Worm (Caenorhabditis elegans) whole organism, L4 larva: ENCODE results near the gene Y57A10B.6.

Experiments used
- F10B5.3 ChIP-seq: sonication (generic microtip); optimal IDR thresholded peaks from 2 replicates; lab custom pipeline; 2016; ENCODE audit warnings: mild to moderate bottlenecking, missing genetic modification characterization, missing compliant biosample characterization
- F37D6.2 ChIP-seq: sonication (generic microtip); optimal IDR thresholded peaks from 2 replicates; lab custom pipeline; 2016; ENCODE audit warnings: mild to moderate bottlenecking, missing genetic modification characterization, missing compliant biosample characterization
- F44E2.7 ChIP-seq: fragments of 200-800 bp; sonication (Bioruptor generic); IDR thresholded peaks from 2 replicates; pipeline ENCODE4 v2.1.2; 2022; ENCODE audit warnings: missing genetic modification characterization, missing compliant biosample characterization
- R02D3.7 ChIP-seq: fragments of 150-350 bp; sonication (generic microtip); optimal IDR thresholded peaks from 3 replicates; lab custom pipeline; 2014; ENCODE audit warnings: missing biosample characterization, missing genetic modification characterization
- T26A8.4 ChIP-seq: fragments of 200-800 bp; sonication (Bioruptor generic); IDR thresholded peaks from 2 replicates; pipeline ENCODE4 v1.3.6; 2022; ENCODE audit warnings: missing genetic modification characterization, missing compliant biosample characterization
- Y5F2A.4 ChIP-seq: fragments of 200-800 bp; sonication (Bioruptor generic); optimal IDR thresholded peaks from 2 replicates; lab custom pipeline; 2018; ENCODE audit warnings: mild to moderate bottlenecking, missing genetic modification characterization, missing compliant biosample characterization
- ZK337.2 ChIP-seq: fragments of 200-800 bp; sonication (Bioruptor generic); IDR thresholded peaks from 2 replicates; pipeline ENCODE4 v1.3.6; 2022; ENCODE audit warnings: missing genetic modification reagents, missing genetic modification characterization, missing compliant biosample characterization
- aha-1 ChIP-seq: fragments of 150-350 bp; peaks from one replicate; lab custom pipeline; 2014; ENCODE audit warnings: missing biosample characterization, missing genetic modification characterization
- ama-1 ChIP-seq: fragments of 150-350 bp; optimal IDR thresholded peaks from 2 replicates; lab custom pipeline; 2014; ENCODE audit warnings: inconsistent platforms, mixed read lengths
- ceh-28 ChIP-seq: fragments of 150-350 bp; optimal IDR thresholded peaks from 2 replicates; lab custom pipeline; 2014; ENCODE audit warnings: missing biosample characterization, missing genetic modification reagents, missing genetic modification characterization
- ceh-32 ChIP-seq: sonication (generic microtip); optimal IDR thresholded peaks from 2 replicates; lab custom pipeline; 2016; ENCODE audit warnings: mild to moderate bottlenecking, missing genetic modification characterization, missing compliant biosample characterization; ENCODE audit not compliant: poor library complexity
- ceh-44 ChIP-seq: fragments of 200-800 bp; sonication (Bioruptor generic); IDR thresholded peaks from 2 replicates; pipeline ENCODE4 v1.3.6; 2022; ENCODE audit warnings: missing genetic modification reagents, missing genetic modification characterization, missing compliant biosample characterization
- ceh-82 ChIP-seq: sonication (generic microtip); optimal IDR thresholded peaks from 2 replicates; lab custom pipeline; 2017; ENCODE audit warnings: missing biosample characterization, missing genetic modification characterization
- ces-1 ChIP-seq: fragments of 150-350 bp; sonication (generic microtip); optimal IDR thresholded peaks from 4 replicates; lab custom pipeline; 2014; ENCODE audit warnings: missing biosample characterization, missing genetic modification reagents, missing genetic modification characterization
- cey-2 ChIP-seq: sonication (generic microtip); optimal IDR thresholded peaks from 3 replicates; lab custom pipeline; 2017; ENCODE audit warnings: missing genetic modification characterization, mild to moderate bottlenecking, missing compliant biosample characterization, antibody characterized with exemption, borderline replicate concordance; ENCODE audit not compliant: insufficient read depth
- ctbp-1 ChIP-seq: fragments of 200-800 bp; sonication (Bioruptor generic); IDR thresholded peaks from 2 replicates; pipeline ENCODE4 v1.3.6; 2022; ENCODE audit warnings: missing genetic modification reagents, missing genetic modification characterization, missing compliant biosample characterization
- daf-8 ChIP-seq: fragments of 200-800 bp; sonication (Bioruptor generic); IDR thresholded peaks from 2 replicates; pipeline ENCODE4 v1.3.6; 2022; ENCODE audit warnings: missing genetic modification characterization, missing compliant biosample characterization
- dmd-8 ChIP-seq: fragments of 200-800 bp; sonication (Bioruptor generic); IDR thresholded peaks from 2 replicates; pipeline ENCODE4 v1.3.6; 2022; ENCODE audit warnings: missing genetic modification characterization, missing compliant biosample characterization
- egl-43 ChIP-seq: fragments of 200-800 bp; sonication (Bioruptor generic); IDR thresholded peaks from 2 replicates; pipeline ENCODE4 v1.3.6; 2022; ENCODE audit warnings: missing genetic modification reagents, missing genetic modification characterization, missing compliant biosample characterization
- hif-1 ChIP-seq, 2 experiments: sonication (generic microtip); optimal IDR thresholded peaks; 2 replicates each; lab custom pipeline; 2016 to 2017; ENCODE audit warnings: missing compliant biosample characterization in 2 of 2, missing genetic modification characterization in 2 of 2, missing genetic modification reagents in 2 of 2, missing genotype in 2 of 2, mild to moderate bottlenecking in 1 of 2
- hlh-11 ChIP-seq: fragments of 200-800 bp; sonication (Bioruptor generic); optimal IDR thresholded peaks from 2 replicates; lab custom pipeline; 2018; ENCODE audit warnings: mild to moderate bottlenecking, missing genetic modification characterization, missing compliant biosample characterization
- lim-7 ChIP-seq: fragments of 200-800 bp; sonication (Bioruptor generic); IDR thresholded peaks from 2 replicates; pipeline ENCODE4 v1.3.6; 2022; ENCODE audit warnings: missing genetic modification characterization, missing compliant biosample characterization
- lin-13 ChIP-seq: fragments of 150-350 bp; optimal IDR thresholded peaks from 2 replicates; lab custom pipeline; 2014; ENCODE audit warnings: missing biosample characterization, missing genetic modification reagents, missing genetic modification characterization
- madf-5 ChIP-seq, 2 experiments: fragments of 200-800 bp; sonication (Bioruptor generic); IDR thresholded peaks; 2 replicates each; pipeline ENCODE4 v1.3.6; 2022; ENCODE audit warnings: missing compliant biosample characterization in 2 of 2, missing genetic modification characterization in 2 of 2
- mep-1 ChIP-seq: fragments of 150-350 bp; sonication (generic microtip); optimal IDR thresholded peaks from 3 replicates; lab custom pipeline; 2014; ENCODE audit warnings: missing biosample characterization, missing genetic modification characterization
- mes-2 ChIP-seq: sonication (generic microtip); optimal IDR thresholded peaks from 2 replicates; lab custom pipeline; 2016; ENCODE audit warnings: missing genotype, mild to moderate bottlenecking, missing genetic modification characterization, missing compliant biosample characterization; ENCODE audit not compliant: poor library complexity, severe bottlenecking
- mxl-2 ChIP-seq: fragments of 200-800 bp; sonication (Bioruptor generic); conservative IDR thresholded peaks from 2 replicates; pipeline ENCODE4 v1.3.6; 2022; ENCODE audit warnings: missing genetic modification reagents, missing genetic modification characterization, missing compliant biosample characterization
- mxl-3 ChIP-seq: fragments of 200-800 bp; sonication (Bioruptor generic); optimal IDR thresholded peaks from 2 replicates; lab custom pipeline; 2018; ENCODE audit warnings: mild to moderate bottlenecking, missing genetic modification characterization, missing compliant biosample characterization
- nhr-10 ChIP-seq: fragments of 150-350 bp; optimal IDR thresholded peaks from 2 replicates; lab custom pipeline; 2014; ENCODE audit warnings: missing biosample characterization, missing genetic modification characterization
- nhr-111 ChIP-seq: fragments of 200-800 bp; sonication (Bioruptor generic); optimal IDR thresholded peaks from 2 replicates; lab custom pipeline; 2018; ENCODE audit warnings: mild to moderate bottlenecking, missing genetic modification characterization, missing compliant biosample characterization
- nhr-25 ChIP-seq: sonication (generic microtip); optimal IDR thresholded peaks from 2 replicates; lab custom pipeline; 2017; ENCODE audit warnings: missing genetic modification characterization, mild to moderate bottlenecking, missing compliant biosample characterization, antibody characterized with exemption, moderate library complexity, borderline replicate concordance; ENCODE audit not compliant: insufficient read depth
- nhr-41 ChIP-seq: fragments of 200-800 bp; sonication (Bioruptor generic); IDR thresholded peaks from 2 replicates; pipeline ENCODE4 v1.3.6; 2022; ENCODE audit warnings: missing genetic modification reagents, missing genetic modification characterization, missing compliant biosample characterization
- nhr-42 ChIP-seq: fragments of 200-800 bp; sonication (Bioruptor generic); IDR thresholded peaks from 2 replicates; pipeline ENCODE4 v1.3.6; 2022; ENCODE audit warnings: missing genetic modification characterization, missing compliant biosample characterization
- nhr-48 ChIP-seq: sonication (generic microtip); optimal IDR thresholded peaks from 2 replicates; lab custom pipeline; 2016; ENCODE audit warnings: mild to moderate bottlenecking, missing genetic modification characterization, missing compliant biosample characterization
- nhr-76 ChIP-seq: fragments of 150-350 bp; optimal IDR thresholded peaks from 2 replicates; lab custom pipeline; 2014; ENCODE audit warnings: missing biosample characterization, missing genetic modification characterization
- php-3 ChIP-seq: fragments of 200-800 bp; sonication (Bioruptor generic); IDR thresholded peaks from 2 replicates; pipeline ENCODE4 v1.3.6; 2022; ENCODE audit warnings: missing genetic modification reagents, missing genetic modification characterization, missing compliant biosample characterization
- set-16 ChIP-seq: fragments of 200-800 bp; sonication (Bioruptor generic); IDR thresholded peaks from 2 replicates; pipeline ENCODE4 v1.3.6; 2022; ENCODE audit warnings: missing genetic modification reagents, missing genetic modification characterization, missing compliant biosample characterization
- skn-1 ChIP-seq: fragments of 150-350 bp; optimal IDR thresholded peaks from 2 replicates; lab custom pipeline; 2014; ENCODE audit warnings: missing biosample characterization, missing genetic modification characterization
- snpc-1.2 ChIP-seq: fragments of 200-800 bp; sonication (Bioruptor generic); IDR thresholded peaks from 2 replicates; pipeline ENCODE4 v1.3.6; 2022; ENCODE audit warnings: missing genetic modification reagents, missing genetic modification characterization, missing compliant biosample characterization
- snpc-4 ChIP-seq: fragments of 150-350 bp; optimal IDR thresholded peaks from 2 replicates; lab custom pipeline; 2014; ENCODE audit warnings: missing biosample characterization, missing genetic modification characterization
- spr-3 ChIP-seq: fragments of 200-800 bp; sonication (Bioruptor generic); optimal IDR thresholded peaks from 2 replicates; lab custom pipeline; 2018; ENCODE audit warnings: mild to moderate bottlenecking, missing genetic modification characterization, missing compliant biosample characterization
- unc-39 ChIP-seq: sonication (generic microtip); optimal IDR thresholded peaks from 2 replicates; lab custom pipeline; 2017; ENCODE audit warnings: missing biosample characterization, missing genetic modification characterization
- unc-62 ChIP-seq, 3 experiments: fragments of 150-350 bp in 1 of 3; sonication (generic microtip); optimal IDR thresholded peaks in 2 of 3; peaks in 1 of 3; 1 replicate in 1 of 3; 2 replicates in 2 of 3; lab custom pipeline; 2014 to 2017; ENCODE audit warnings: missing biosample characterization in 3 of 3, missing genetic modification characterization in 3 of 3, missing genetic modification reagents in 3 of 3, missing genotype in 1 of 3
- zfp-2 ChIP-seq: sonication (generic microtip); optimal IDR thresholded peaks from 2 replicates; lab custom pipeline; 2016; ENCODE audit warnings: mild to moderate bottlenecking, missing genetic modification characterization, missing compliant biosample characterization
- zfp-3 ChIP-seq: fragments of 200-800 bp; sonication (Bioruptor generic); conservative IDR thresholded peaks from 2 replicates; pipeline ENCODE4 v1.3.6; 2022; ENCODE audit warnings: missing genetic modification reagents, missing genetic modification characterization, missing compliant biosample characterization
- ztf-11 ChIP-seq: fragments of 150-350 bp; optimal IDR thresholded peaks from 2 replicates; lab custom pipeline; 2014; ENCODE audit warnings: missing biosample characterization, missing genetic modification characterization

The Y57A10B.6 gene

DNA sequence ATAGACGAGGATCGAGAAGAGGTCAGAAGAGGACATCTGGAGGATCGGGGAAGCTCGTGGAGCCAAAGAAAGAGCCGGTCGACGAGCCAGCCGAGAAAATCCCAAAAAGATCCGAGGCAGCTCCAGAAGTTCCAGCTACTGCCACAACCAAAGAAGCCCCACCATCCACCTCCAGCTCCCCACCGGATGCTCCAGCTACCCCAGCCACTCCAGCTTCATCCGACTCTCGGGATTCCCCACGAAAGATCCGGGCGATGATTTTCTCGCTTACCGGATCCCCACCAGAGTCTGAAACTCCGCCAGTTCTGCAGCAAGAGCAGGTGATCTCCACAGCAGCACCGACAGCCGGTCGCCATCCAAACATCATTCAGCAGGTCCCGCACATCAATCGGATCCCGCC lies 47.0 kb upstream of the Y57A10B.6 start:
- TF ChIP-seq php-3 (GFP tag; lab: Robert Waterston, UW) (no peak), snpc-4 (tag; lab: Kevin White, UChicago) (no peak), aha-1 (peak; percentile 67), ama-1 (no peak), lim-7 (GFP tag; lab: Robert Waterston, UW) (0 out of 2 replicates have a peak, but pooled peaks have one; percentile 37), ceh-32 (tag; lab: Kevin White, UChicago) (no peak), unc-39 (tag; lab: Kevin White, UChicago) (no peak), egl-43 (GFP tag; lab: Robert Waterston, UW) (no peak), spr-3 (GFP tag; lab: Kevin White, UChicago) (no peak), set-16 (GFP tag; lab: Robert Waterston, UW) (peak; percentile 91), R02D3.7 (tag; lab: Kevin White, UChicago) (no peak), unc-62 (GFP tag; optimal IDR thresholded peaks at IDR 0.05 in 1 of 2; lab: Kevin White, UChicago) (no peak), unc-62 (tag; optimal IDR thresholded peaks at IDR 0.05; lab: Kevin White, UChicago) (no peak), hif-1 (tag; optimal IDR thresholded peaks at IDR 0.05; lab: Kevin White, UChicago) (no peak)

DNA sequence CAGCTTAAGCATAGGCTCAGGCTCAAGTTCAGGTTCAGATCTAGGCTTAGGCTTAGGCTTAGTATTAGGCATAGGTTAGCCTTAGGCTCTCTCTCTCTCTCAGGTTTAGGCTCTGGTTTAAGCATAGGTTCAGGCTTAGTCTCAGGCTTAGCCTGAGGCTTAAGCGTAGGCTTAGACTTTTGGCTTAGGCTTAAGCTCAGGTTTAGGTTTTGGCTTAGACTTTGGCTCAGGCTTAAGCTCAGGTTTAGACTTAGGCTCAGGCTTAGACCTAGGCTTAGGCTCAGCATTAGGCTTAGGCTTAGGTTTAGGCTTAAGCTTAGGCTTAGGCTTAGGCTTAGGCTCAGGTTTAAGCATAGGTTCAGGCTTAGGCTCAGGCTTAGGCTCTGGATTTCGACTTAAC lies 46.2 kb upstream of the Y57A10B.6 start:
- TF ChIP-seq lin-13 (no peak), nhr-42 (no peak), nhr-48 (tag; lab: Kevin White, UChicago) (no peak), mxl-2 (GFP tag; lab: Robert Waterston, UW) (no peak), ceh-32 (tag; lab: Kevin White, UChicago) (no peak), ztf-11 (no peak), Y5F2A.4 (GFP tag; lab: Kevin White, UChicago) (no peak), unc-39 (tag; lab: Kevin White, UChicago) (no peak), snpc-4 (tag; lab: Kevin White, UChicago) (no peak), ces-1 (GFP tag; lab: Kevin White, UChicago) (no peak), ceh-44 (no peak), nhr-111 (GFP tag; lab: Kevin White, UChicago) (no peak), nhr-76 (tag; lab: Kevin White, UChicago) (no peak), nhr-41 (GFP tag; lab: Robert Waterston, UW) (no peak)

DNA sequence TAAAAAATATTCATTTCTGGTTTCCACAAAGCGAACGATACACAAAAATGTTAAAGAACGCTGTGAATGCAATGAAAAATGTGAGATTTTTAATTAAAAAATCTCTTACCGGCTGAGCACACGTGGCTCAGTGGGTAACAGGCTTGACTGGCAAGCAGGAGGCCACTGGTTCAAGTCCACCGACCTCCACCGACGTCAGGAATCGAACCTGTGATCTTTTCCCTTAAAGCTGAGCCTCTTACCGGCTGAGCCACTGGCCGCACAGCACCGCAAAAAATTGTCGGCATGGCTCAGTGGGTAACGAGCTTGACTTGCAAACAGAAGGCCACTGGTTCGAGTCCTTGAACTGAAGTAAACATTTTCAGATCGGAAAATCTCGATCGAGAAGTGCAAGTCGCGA lies 45.1 kb upstream of the Y57A10B.6 start, which contains the start of gene C44C11.6:
Gene C44C11.6, plus strand, starts transcription at position 23 of the 400 bp plus-strand sequence.
- TF ChIP-seq ctbp-1 (0 out of 2 replicates have a peak, but pooled peaks have one; percentile 52), ZK337.2 (no peak), mep-1 (tag; lab: Kevin White, UChicago) (no peak), madf-5 (GFP tag; IDR thresholded peaks at IDR 0.05; lab: Robert Waterston, UW) (no peak), T26A8.4 (GFP tag; lab: Robert Waterston, UW) (0 out of 2 replicates have a peak, but pooled peaks have one; percentile 38), mxl-3 (GFP tag; lab: Kevin White, UChicago) (no peak), unc-39 (tag; lab: Kevin White, UChicago) (no peak), mes-2 (tag; lab: Kevin White, UChicago) (no peak), snpc-1.2 (GFP tag; lab: Robert Waterston, UW) (0 out of 2 replicates have a peak, but pooled peaks have one; percentile 26), dmd-8 (GFP tag; lab: Robert Waterston, UW) (no peak), aha-1 (no peak), hlh-11 (tag; lab: Kevin White, UChicago) (no peak), ceh-82 (tag; lab: Kevin White, UChicago) (no peak), nhr-25 (tag; lab: Kevin White, UChicago) (no peak), ceh-32 (tag; lab: Kevin White, UChicago) (no peak), F37D6.2 (tag; lab: Kevin White, UChicago) (no peak), nhr-10 (tag; lab: Kevin White, UChicago) (no peak), cey-2 (tag; lab: Kevin White, UChicago) (no peak), nhr-111 (GFP tag; lab: Kevin White, UChicago) (peak; percentile 24), ceh-28 (tag; lab: Kevin White, UChicago) (no peak), F10B5.3 (tag; lab: Kevin White, UChicago) (no peak), R02D3.7 (tag; lab: Kevin White, UChicago) (no peak), skn-1 (tag; lab: Kevin White, UChicago) (no peak), zfp-2 (no peak), zfp-3 (0 out of 2 replicates have a peak, but pooled peaks have one; percentile 26), nhr-41 (GFP tag; lab: Robert Waterston, UW) (no peak), F44E2.7 (no peak), daf-8 (GFP tag; lab: Robert Waterston, UW) (no peak), ama-1 (no peak)
